Worm (Caenorhabditis elegans) whole organism, L4/young adult: ENCODE results near the gene plp-2.

Source experiments
- dao-5 ChIP-seq: sonication (generic microtip); optimal IDR thresholded peaks from 2 replicates; lab custom pipeline; 2016; ENCODE audit warnings: missing genotype, missing genetic modification characterization, moderate library complexity, missing compliant biosample characterization
- him-1 ChIP-seq: sonication (generic microtip); optimal IDR thresholded peaks from 2 replicates; lab custom pipeline; 2016; ENCODE audit warnings: missing genotype, missing genetic modification reagents, missing genetic modification characterization, missing compliant biosample characterization

ce11 chrX:14991280-14991679 is 8.7 kb upstream of the plp-2 start, which contains the start of gene iglr-1:
- TF ChIP-seq him-1 (tag; lab: Kevin White, UChicago) (no peak), dao-5 (no peak)
